Worm (Caenorhabditis elegans) whole organism, young adult: ENCODE data around the gene B0454.8.

Experiments used
- F33H1.4 ChIP-seq: fragments of 200-800 bp; sonication (Bioruptor generic); IDR thresholded peaks from 2 replicates; pipeline ENCODE4 v1.3.6; 2022; ENCODE audit warnings: missing genetic modification reagents, missing genetic modification characterization, missing compliant biosample characterization
- F37B4.10 ChIP-seq: fragments of 200-800 bp; sonication (Bioruptor generic); IDR thresholded peaks from 2 replicates; pipeline ENCODE4 v1.3.6; 2022; ENCODE audit warnings: missing genetic modification characterization, missing compliant biosample characterization
- F55B11.4 ChIP-seq: sonication (generic microtip); optimal IDR thresholded peaks from 2 replicates; lab custom pipeline; 2016; ENCODE audit warnings: missing compliant biosample characterization, missing genetic modification characterization, borderline replicate concordance; ENCODE audit not compliant: insufficient read depth
- Y53F4B.3 ChIP-seq: fragments of 200-800 bp; sonication (Bioruptor generic); IDR thresholded peaks from 2 replicates; pipeline ENCODE4 v1.3.6; 2022; ENCODE audit warnings: missing genetic modification reagents, missing genetic modification characterization, missing compliant biosample characterization
- Y56A3A.18 ChIP-seq: fragments of 200-800 bp; sonication (Bioruptor generic); IDR thresholded peaks from 2 replicates; pipeline ENCODE4 v1.3.6; 2022; ENCODE audit warnings: missing genetic modification reagents, missing genetic modification characterization, missing compliant biosample characterization
- aptf-2 ChIP-seq: fragments of 200-800 bp; sonication (Bioruptor generic); conservative IDR thresholded peaks from 2 replicates; pipeline ENCODE4 v1.3.6; 2022; ENCODE audit warnings: missing genetic modification reagents, missing genetic modification characterization, missing compliant biosample characterization
- hsf-1 ChIP-seq: fragments of 200-800 bp; sonication (Bioruptor generic); IDR thresholded peaks from 2 replicates; pipeline ENCODE4 v1.3.6; 2022; ENCODE audit warnings: missing genetic modification reagents, missing genetic modification characterization, missing compliant biosample characterization
- lin-35 ChIP-seq, 3 experiments: fragments of 150-350 bp in 2 of 3; sonication (generic microtip) in 1 of 3; optimal IDR thresholded peaks; 2 replicates each; lab custom pipeline; 2014 to 2018; ENCODE audit warnings: missing biosample characterization in 3 of 3, missing genetic modification characterization in 3 of 3, missing genetic modification reagents in 3 of 3
- mes-4 ChIP-seq: sonication (generic microtip); optimal IDR thresholded peaks from 2 replicates; lab custom pipeline; 2016; ENCODE audit warnings: missing genotype, missing genetic modification characterization, missing compliant biosample characterization
- nfyb-1 ChIP-seq: fragments of 200-800 bp; sonication (Bioruptor generic); IDR thresholded peaks from 2 replicates; pipeline ENCODE4 v1.3.6; 2022; ENCODE audit warnings: missing genetic modification reagents, missing genetic modification characterization, missing compliant biosample characterization
- snpc-3.4 ChIP-seq: sonication (generic microtip); optimal IDR thresholded peaks from 2 replicates; lab custom pipeline; 2017; ENCODE audit warnings: missing genetic modification characterization, mild to moderate bottlenecking, missing compliant biosample characterization, antibody characterized with exemption, moderate library complexity, missing genotype, missing genetic modification reagents
- ztf-22 ChIP-seq: fragments of 200-800 bp; sonication (Bioruptor generic); optimal IDR thresholded peaks from 2 replicates; lab custom pipeline; 2018; ENCODE audit warnings: mild to moderate bottlenecking, missing genetic modification characterization, moderate library complexity, missing compliant biosample characterization

DNA sequence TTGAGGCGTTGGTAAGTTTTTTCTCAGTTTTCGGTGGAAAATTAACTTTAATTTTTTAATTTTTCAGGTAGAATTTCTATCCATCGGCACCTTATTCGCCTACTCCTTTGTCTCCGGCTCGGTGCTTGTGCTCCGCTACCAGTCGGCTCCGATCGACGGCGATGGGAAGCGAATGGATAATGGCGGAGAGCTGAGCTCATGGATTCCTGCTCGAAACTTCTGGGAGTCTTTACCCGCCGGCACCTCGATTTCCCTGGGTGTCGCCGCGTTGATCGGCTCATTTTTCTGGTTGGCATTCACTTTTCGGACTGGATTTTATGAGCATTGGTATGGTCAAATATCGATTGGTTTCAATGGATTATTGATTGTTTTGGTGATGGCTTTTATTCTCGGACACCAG is 8.3 kb downstream of the B0454.8 start:
- TF ChIP-seq Y53F4B.3 (GFP tag; lab: Robert Waterston, UW) (no peak), Y56A3A.18 (GFP tag; lab: Robert Waterston, UW) (no peak), hsf-1 (GFP tag; lab: Robert Waterston, UW) (no peak), F55B11.4 (tag; lab: Kevin White, UChicago) (no peak), nfyb-1 (GFP tag; lab: Robert Waterston, UW) (no peak), aptf-2 (no peak), F33H1.4 (GFP tag; lab: Robert Waterston, UW) (no peak), ztf-22 (no peak), F37B4.10 (GFP tag; lab: Robert Waterston, UW) (no peak), lin-35 (GFP tag; optimal IDR thresholded peaks at IDR 0.05; lab: Kevin White, UChicago) (no peak), snpc-3.4 (tag; lab: Kevin White, UChicago) (no peak), mes-4 (no peak)
